Fruit fly (Drosophila melanogaster) whole organism, embryonic: Measurements from ENCODE around the gene Pex3.

Experiments used
- Abd-B ChIP-seq: fragments of 200-800 bp; sonication (Bioruptor generic); optimal IDR thresholded peaks from 2 replicates; lab custom pipeline; 2018; ENCODE audit warnings: missing biosample characterization, mild to moderate bottlenecking, missing genetic modification characterization, moderate library complexity
- Bgb ChIP-seq: fragments of 200-800 bp; sonication (Bioruptor generic); IDR thresholded peaks from 2 replicates; pipeline ENCODE4 v1.3.6; 2022; ENCODE audit warnings: missing biosample characterization, missing genetic modification characterization; ENCODE audit not compliant: partially characterized antibody
- CG10366 ChIP-seq: fragments of 200-800 bp; sonication (Bioruptor generic); IDR thresholded peaks from 2 replicates; pipeline ENCODE4 v1.3.6; 2022; ENCODE audit warnings: missing biosample characterization, missing genetic modification characterization
- CG11723 ChIP-seq: fragments of 200-800 bp; sonication (Bioruptor generic); optimal IDR thresholded peaks from 2 replicates; lab custom pipeline; 2017; ENCODE audit warnings: missing biosample characterization, mild to moderate bottlenecking, missing genetic modification characterization
- CG12769 ChIP-seq: fragments of 200-800 bp; sonication (Bioruptor generic); optimal IDR thresholded peaks from 2 replicates; lab custom pipeline; 2019; ENCODE audit warnings: missing biosample characterization, mild to moderate bottlenecking, missing genetic modification characterization, moderate library complexity
- CG14860 ChIP-seq: fragments of 200-800 bp; sonication (Bioruptor generic); IDR thresholded peaks from 3 replicates; pipeline ENCODE4 v1.3.6; 2022; ENCODE audit warnings: missing biosample characterization, missing genetic modification characterization; ENCODE audit not compliant: partially characterized antibody
- CG14965 ChIP-seq: fragments of 200-800 bp; sonication (Bioruptor generic); optimal IDR thresholded peaks from 2 replicates; lab custom pipeline; 2016; ENCODE audit warnings: missing biosample characterization, missing genetic modification characterization, borderline replicate concordance
- CG15073 ChIP-seq: fragments of 200-800 bp; sonication (Bioruptor generic); optimal IDR thresholded peaks from 2 replicates; lab custom pipeline; 2016; ENCODE audit warnings: missing biosample characterization, missing genetic modification characterization
- CG1529 ChIP-seq: fragments of 200-800 bp; sonication (Bioruptor generic); optimal IDR thresholded peaks from 3 replicates; lab custom pipeline; 2018; ENCODE audit warnings: missing biosample characterization, missing genetic modification characterization
- CG18262 ChIP-seq: fragments of 200-800 bp; optimal IDR thresholded peaks from 3 replicates; lab custom pipeline; 2019; ENCODE audit warnings: missing biosample characterization, mild to moderate bottlenecking, missing genetic modification characterization, moderate library complexity
- CG30403 ChIP-seq: fragments of 200-800 bp; sonication (Bioruptor generic); optimal IDR thresholded peaks from 3 replicates; lab custom pipeline; 2016; ENCODE audit warnings: missing biosample characterization, missing genetic modification characterization
- CG4424 ChIP-seq: fragments of 200-800 bp; sonication (Bioruptor generic); optimal IDR thresholded peaks from 3 replicates; lab custom pipeline; 2016; ENCODE audit warnings: missing biosample characterization, missing genetic modification characterization
- CG4707 ChIP-seq: fragments of 200-800 bp; sonication (Bioruptor generic); optimal IDR thresholded peaks from 2 replicates; lab custom pipeline; 2018; ENCODE audit warnings: missing biosample characterization, mild to moderate bottlenecking, missing genetic modification characterization, moderate library complexity
- CG5180 ChIP-seq: fragments of 200-800 bp; sonication (Bioruptor generic); optimal IDR thresholded peaks from 3 replicates; lab custom pipeline; 2017; ENCODE audit warnings: missing biosample characterization, missing genetic modification characterization, mild to moderate bottlenecking, moderate library complexity, missing genetic modification reagents
- CG6175 ChIP-seq: fragments of 200-800 bp; sonication (Bioruptor generic); IDR thresholded peaks from 3 replicates; pipeline ENCODE4 v1.3.6; 2022; ENCODE audit warnings: missing biosample characterization, missing genetic modification characterization
- CG7928 ChIP-seq: fragments of 200-800 bp; sonication (Bioruptor generic); optimal IDR thresholded peaks from 2 replicates; lab custom pipeline; 2017; ENCODE audit warnings: missing biosample characterization, mild to moderate bottlenecking, missing genetic modification characterization
- CG8944 ChIP-seq: fragments of 200-800 bp; sonication (Bioruptor generic); optimal IDR thresholded peaks from 3 replicates; lab custom pipeline; 2016; ENCODE audit warnings: missing biosample characterization, missing genetic modification characterization
- CHES-1-like ChIP-seq: fragments of 200-800 bp; sonication (Bioruptor generic); optimal IDR thresholded peaks from 2 replicates; lab custom pipeline; 2016; ENCODE audit warnings: missing biosample characterization, missing genetic modification characterization
- Doc3 ChIP-seq: fragments of 200-800 bp; sonication (Bioruptor generic); IDR thresholded peaks from 3 replicates; pipeline ENCODE4 v1.3.6; 2022; ENCODE audit warnings: missing biosample characterization, missing genetic modification characterization; ENCODE audit not compliant: partially characterized antibody
- H15 ChIP-seq: fragments of 200-800 bp; sonication (Bioruptor generic); IDR thresholded peaks from 3 replicates; pipeline ENCODE4 v1.3.6; 2022; ENCODE audit warnings: missing biosample characterization, missing genetic modification characterization
- HLH54F ChIP-seq: fragments of 200-800 bp; sonication (Bioruptor generic); optimal IDR thresholded peaks from 3 replicates; lab custom pipeline; 2016; ENCODE audit warnings: missing biosample characterization, missing genetic modification characterization
- Hsf ChIP-seq: fragments of 200-800 bp; sonication (Bioruptor generic); optimal IDR thresholded peaks from 3 replicates; lab custom pipeline; 2016; ENCODE audit warnings: missing biosample characterization, missing genetic modification characterization
- Kr ChIP-seq: fragments of 200-800 bp; sonication (Bioruptor generic); optimal IDR thresholded peaks from 2 replicates; lab custom pipeline; 2017; ENCODE audit warnings: missing biosample characterization, mild to moderate bottlenecking, missing genetic modification characterization
- Scr ChIP-seq: fragments of 200-800 bp; sonication (Bioruptor generic); IDR thresholded peaks from 2 replicates; pipeline ENCODE4 v1.3.6; 2022; ENCODE audit warnings: missing biosample characterization, missing genetic modification characterization; ENCODE audit not compliant: partially characterized antibody
- Sin3A ChIP-seq: fragments of >200 bp; optimal IDR thresholded peaks from 2 replicates; lab custom pipeline; 2018
- Trl ChIP-seq, 3 experiments: fragments of >200 bp in 2 of 3; fragments of 200-800 bp in 1 of 3; sonication (Bioruptor generic) in 1 of 3; optimal IDR thresholded peaks; 2 replicates in 1 of 3; 3 replicates in 2 of 3; lab custom pipeline; 2016 to 2017; ENCODE audit warnings: missing biosample characterization in 1 of 3, missing genetic modification characterization in 1 of 3
- aop ChIP-seq: fragments of 200-800 bp; sonication (Bioruptor generic); IDR thresholded peaks from 2 replicates; pipeline ENCODE4 v1.3.6; 2022; ENCODE audit warnings: missing biosample characterization, missing genetic modification characterization
- ase ChIP-seq: fragments of 200-800 bp; sonication (Bioruptor generic); IDR thresholded peaks from 3 replicates; pipeline ENCODE4 v1.3.6; 2022; ENCODE audit warnings: missing biosample characterization, missing genetic modification characterization
- bab2 ChIP-seq: fragments of 200-800 bp; sonication (Bioruptor generic); optimal IDR thresholded peaks from 2 replicates; lab custom pipeline; 2016; ENCODE audit warnings: missing biosample characterization, missing genetic modification characterization
- bbx ChIP-seq: fragments of 200-800 bp; sonication (Bioruptor generic); IDR thresholded peaks from 2 replicates; pipeline ENCODE4 v1.3.6; 2022; ENCODE audit warnings: missing biosample characterization, missing genetic modification characterization; ENCODE audit not compliant: partially characterized antibody
- btn ChIP-seq: fragments of 200-800 bp; sonication (Bioruptor generic); optimal IDR thresholded peaks from 2 replicates; lab custom pipeline; 2016; ENCODE audit warnings: missing biosample characterization, missing genetic modification characterization
- corto ChIP-seq: fragments of 200-800 bp; sonication (Bioruptor generic); optimal IDR thresholded peaks from 2 replicates; lab custom pipeline; 2016; ENCODE audit warnings: missing biosample characterization, mild to moderate bottlenecking, missing genetic modification characterization, moderate library complexity
- croc ChIP-seq: fragments of 200-800 bp; sonication (Bioruptor generic); conservative IDR thresholded peaks from 3 replicates; pipeline ENCODE4 v1.3.6; 2022; ENCODE audit warnings: missing biosample characterization, missing genetic modification characterization
- danr ChIP-seq: fragments of 200-800 bp; sonication (Bioruptor generic); IDR thresholded peaks from 2 replicates; pipeline ENCODE4 v1.3.6; 2022; ENCODE audit warnings: missing biosample characterization, missing genetic modification characterization
- dpn ChIP-seq, 2 experiments: fragments of 200-800 bp; sonication (Bioruptor generic); optimal IDR thresholded peaks; 3 replicates each; lab custom pipeline; 2016; ENCODE audit warnings: missing biosample characterization in 2 of 2, missing genetic modification characterization in 2 of 2
- dysf ChIP-seq: fragments of 200-800 bp; sonication (Bioruptor generic); IDR thresholded peaks from 3 replicates; pipeline ENCODE4 v1.3.6; 2022; ENCODE audit warnings: missing biosample characterization, missing genetic modification characterization
- ftz-f1 ChIP-seq: fragments of 200-800 bp; sonication (Bioruptor generic); optimal IDR thresholded peaks from 2 replicates; lab custom pipeline; 2016; ENCODE audit warnings: missing biosample characterization, missing genetic modification characterization
- gcm ChIP-seq: fragments of 200-800 bp; sonication (Bioruptor generic); optimal IDR thresholded peaks from 2 replicates; lab custom pipeline; 2019; ENCODE audit warnings: missing biosample characterization, mild to moderate bottlenecking, missing genetic modification characterization, moderate library complexity
- grau ChIP-seq: fragments of 200-800 bp; optimal IDR thresholded peaks from 3 replicates; lab custom pipeline; 2019; ENCODE audit warnings: missing biosample characterization, mild to moderate bottlenecking, missing genetic modification characterization, moderate library complexity
- grn ChIP-seq: fragments of 200-800 bp; sonication (Bioruptor generic); optimal IDR thresholded peaks from 3 replicates; lab custom pipeline; 2017; ENCODE audit warnings: missing biosample characterization, missing genetic modification characterization
- jing ChIP-seq: fragments of 200-800 bp; sonication (Bioruptor generic); optimal IDR thresholded peaks from 2 replicates; lab custom pipeline; 2018; ENCODE audit warnings: missing biosample characterization, mild to moderate bottlenecking, missing genetic modification characterization
- klu ChIP-seq: fragments of 200-800 bp; sonication (Bioruptor generic); IDR thresholded peaks from 2 replicates; pipeline ENCODE4 v1.3.6; 2022; ENCODE audit warnings: missing biosample characterization, missing genetic modification characterization
- lmd ChIP-seq: fragments of 200-800 bp; sonication (Bioruptor generic); IDR thresholded peaks from 2 replicates; pipeline ENCODE4 v1.3.6; 2022; ENCODE audit warnings: missing biosample characterization, missing genetic modification characterization
- lola ChIP-seq, 3 experiments: fragments of >200 bp in 2 of 3; fragments of 200-800 bp in 1 of 3; sonication (Bioruptor generic) in 1 of 3; optimal IDR thresholded peaks; 2 replicates each; lab custom pipeline; 2017 to 2019; ENCODE audit warnings: missing biosample characterization in 3 of 3, missing genetic modification characterization in 3 of 3, mild to moderate bottlenecking in 1 of 3, moderate library complexity in 1 of 3
- lov ChIP-seq, 2 experiments: fragments of 200-800 bp in 1 of 2; fragments of >200 bp in 1 of 2; sonication (Bioruptor generic) in 1 of 2; IDR thresholded peaks in 1 of 2; optimal IDR thresholded peaks in 1 of 2; 2 replicates in 1 of 2; 3 replicates in 1 of 2; pipeline versions ENCODE4 v1.3.6 to Lab custom; 2017 to 2022; ENCODE audit warnings: missing biosample characterization in 1 of 2, missing genetic modification characterization in 1 of 2
- phol ChIP-seq: fragments of 200-800 bp; sonication (Bioruptor generic); optimal IDR thresholded peaks from 3 replicates; lab custom pipeline; 2018; ENCODE audit warnings: missing biosample characterization, mild to moderate bottlenecking, missing genetic modification characterization, moderate library complexity
- sens ChIP-seq: fragments of 200-800 bp; sonication (Bioruptor generic); peaks from one replicate; lab custom pipeline; 2016; ENCODE audit warnings: missing biosample characterization, missing genetic modification characterization
- tx ChIP-seq: fragments of 200-800 bp; sonication (Bioruptor generic); optimal IDR thresholded peaks from 2 replicates; lab custom pipeline; 2016; ENCODE audit warnings: missing biosample characterization, missing genetic modification characterization

Pex3 gene

dm6 chr3L:15141118-15142003 lies 2.8 kb upstream of the Pex3 start (continued):
- no peak for TF ChIP-seq jing
- peak; percentile 55 to 71 for TF ChIP-seq Trl (optimal IDR thresholded peaks at IDR 0.05; lab: Kevin White, UChicago)
- no peak for TF ChIP-seq Trl (GFP tag; optimal IDR thresholded peaks at IDR 0.05; lab: Kevin White, UChicago)
- no peak for TF ChIP-seq ase (GFP tag; lab: Robert Waterston, UW)
- peak; percentile 14; the same call in 1 of the 3 replicates for TF ChIP-seq dysf (GFP tag; lab: Robert Waterston, UW)
- TF ChIP-seq croc: no peak
- no peak for TF ChIP-seq btn (GFP tag; lab: Kevin White, UChicago)
- no peak for TF ChIP-seq CG14965 (GFP tag; lab: Kevin White, UChicago)
- no peak for TF ChIP-seq CG6175 (GFP tag; lab: Robert Waterston, UW)
- TF ChIP-seq CG5180 (GFP tag; lab: Kevin White, UChicago): peak; percentile 23
- TF ChIP-seq Hsf (GFP tag; lab: Kevin White, UChicago): peak; percentile 15
- TF ChIP-seq corto (GFP tag; lab: Kevin White, UChicago): no peak
- TF ChIP-seq dpn (GFP tag; optimal IDR thresholded peaks at IDR 0.05; lab: Kevin White, UChicago): peak in 1 of 2 experiments; percentile 36
- TF ChIP-seq CG7928 (GFP tag; lab: Kevin White, UChicago): no peak
- TF ChIP-seq bbx: no peak
- TF ChIP-seq ftz-f1 (GFP tag; lab: Kevin White, UChicago): no peak
- no peak for TF ChIP-seq klu (GFP tag; lab: Robert Waterston, UW)
- TF ChIP-seq CG8944 (GFP tag; lab: Kevin White, UChicago): no peak
- 0 out of 3 replicates have a peak, but pooled peaks have one; percentile 13 for TF ChIP-seq Doc3 (GFP tag; lab: Robert Waterston, UW)
- no peak for TF ChIP-seq H15 (GFP tag; lab: Robert Waterston, UW)
- TF ChIP-seq CG18262: peak; percentile 33
- peak in 1 of 3 experiments; percentile 39 for TF ChIP-seq lola (GFP tag; optimal IDR thresholded peaks at IDR 0.05; lab: Kevin White, UChicago)
- no peak for TF ChIP-seq CG1529
- peak; percentile 76 for TF ChIP-seq sens
- TF ChIP-seq CG15073 (GFP tag; lab: Kevin White, UChicago): no peak
- TF ChIP-seq gcm (GFP tag; lab: Kevin White, UChicago): no peak
- TF ChIP-seq CG4424 (GFP tag; lab: Kevin White, UChicago): peak; percentile 39
- TF ChIP-seq grau: peak; percentile 38
- TF ChIP-seq HLH54F: no peak
- peak; percentile 16 for TF ChIP-seq phol (tag; lab: Kevin White, UChicago)
- TF ChIP-seq lmd (GFP tag; lab: Robert Waterston, UW): peak; percentile 30
- TF ChIP-seq CG4707 (GFP tag; lab: Kevin White, UChicago): no peak
- TF ChIP-seq lov (optimal IDR thresholded peaks at IDR 0.05; lab: Kevin White, UChicago): no peak
- TF ChIP-seq lov (GFP tag; IDR thresholded peaks at IDR 0.05; lab: Robert Waterston, UW): no peak
- TF ChIP-seq CG14860 (GFP tag; lab: Robert Waterston, UW): no peak
- peak; percentile 86 for TF ChIP-seq grn (GFP tag; lab: Kevin White, UChicago)
- TF ChIP-seq bab2 (GFP tag; lab: Kevin White, UChicago): no peak
- peak; percentile 59 for TF ChIP-seq CG30403 (GFP tag; lab: Kevin White, UChicago)
- no peak for TF ChIP-seq Scr
- peak; percentile 8 for TF ChIP-seq CG11723 (GFP tag; lab: Kevin White, UChicago)
- no peak for TF ChIP-seq Bgb (GFP tag; lab: Robert Waterston, UW)
- no peak for TF ChIP-seq Sin3A
- TF ChIP-seq Abd-B (GFP tag; lab: Kevin White, UChicago): peak; percentile 3
- TF ChIP-seq Kr: peak; percentile 30
- no peak for TF ChIP-seq aop (GFP tag; lab: Robert Waterston, UW)
- peak; percentile 27 for TF ChIP-seq CHES-1-like (GFP tag; lab: Kevin White, UChicago)
- TF ChIP-seq CG12769 (tag; lab: Kevin White, UChicago): peak; percentile 14
- no peak for TF ChIP-seq tx (GFP tag; lab: Kevin White, UChicago)
- no peak for TF ChIP-seq danr (GFP tag; lab: Robert Waterston, UW)
- peak; percentile 40 for TF ChIP-seq CG10366 (GFP tag; lab: Robert Waterston, UW)
